Worm (Caenorhabditis elegans) whole organism, mixed stage, embryonic: ENCODE data around the gene grd-1.

Experiments
- blmp-1 ChIP-seq: fragments of 150-350 bp; optimal IDR thresholded peaks from 2 replicates; lab custom pipeline; 2014; ENCODE audit warnings: missing biosample characterization, missing genetic modification characterization
- drap-1 ChIP-seq: fragments of 200-800 bp; sonication (Bioruptor generic); optimal IDR thresholded peaks from 3 replicates; lab custom pipeline; 2018; ENCODE audit warnings: mild to moderate bottlenecking, missing genetic modification characterization, missing compliant biosample characterization
- nhr-12 ChIP-seq: fragments of 150-350 bp; optimal IDR thresholded peaks from 2 replicates; lab custom pipeline; 2014; ENCODE audit warnings: missing biosample characterization, missing genetic modification characterization
- nhr-28 ChIP-seq: fragments of 150-350 bp; optimal IDR thresholded peaks from 2 replicates; lab custom pipeline; 2014; ENCODE audit warnings: missing biosample characterization, missing genetic modification characterization
- pha-4 ChIP-seq: fragments of 150-350 bp; optimal IDR thresholded peaks from 2 replicates; lab custom pipeline; 2018; ENCODE audit warnings: missing biosample characterization, missing genetic modification reagents, missing genetic modification characterization
- unc-39 ChIP-seq: fragments of 150-350 bp; optimal IDR thresholded peaks from 2 replicates; lab custom pipeline; 2014; ENCODE audit warnings: missing biosample characterization, missing genetic modification characterization

DNA sequence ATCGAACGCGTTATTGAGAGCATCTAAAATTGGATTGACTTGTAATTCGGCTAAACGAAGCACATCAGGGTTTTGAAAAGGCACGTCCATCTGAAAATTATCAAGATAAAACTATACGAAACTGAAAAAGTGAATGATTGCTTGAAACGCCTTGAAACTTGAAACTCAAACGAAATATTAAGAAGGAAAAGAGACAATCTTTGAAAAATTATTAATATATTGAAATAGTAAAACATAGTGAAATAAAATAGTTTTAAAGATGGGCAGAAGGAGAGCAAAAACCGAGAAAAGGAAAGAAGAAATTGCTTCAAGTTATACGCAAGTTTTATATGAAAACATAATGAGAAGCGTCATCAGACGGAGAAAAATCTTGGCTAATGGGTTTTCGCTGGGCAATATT is 11.2 kb upstream of the grd-1 start, which contains the start of gene W02H3.3:
- TF ChIP-seq pha-4: no peak
- no peak for TF ChIP-seq unc-39 (tag; lab: Kevin White, UChicago)
- no peak for TF ChIP-seq nhr-12
- TF ChIP-seq drap-1 (GFP tag; lab: Kevin White, UChicago): no peak
- TF ChIP-seq nhr-28: no peak
- no peak for TF ChIP-seq blmp-1 (tag; lab: Kevin White, UChicago)
